Worm (Caenorhabditis elegans): ENCODE results near the gene nhr-239.

The nhr-239 gene

ce11 chrIII:2576360-2577259 is 15.1 kb downstream of the nhr-239 start (continued):
- TF ChIP-seq lin-13 (GFP tag; optimal IDR thresholded peaks at IDR 0.05) = peak; percentile 73
- TF ChIP-seq nhr-25 (tag; optimal IDR thresholded peaks at IDR 0.05) = no peak

- TF ChIP-seq ztf-4 (tag; optimal IDR thresholded peaks at IDR 0.05) (no peak), unc-62 (GFP tag; optimal IDR thresholded peaks at IDR 0.05) (no peak), lin-11 (tag; optimal IDR thresholded peaks at IDR 0.05) (no peak), dmd-4 (tag; optimal IDR thresholded peaks at IDR 0.05) (no peak), mdl-1 (tag; optimal IDR thresholded peaks at IDR 0.05) (no peak), lin-39 (tag; optimal IDR thresholded peaks at IDR 0.05) (no peak), nhr-6 (tag; optimal IDR thresholded peaks at IDR 0.05) (no peak), ama-1 (optimal IDR thresholded peaks at IDR 0.05) (no peak), sma-9 (GFP tag; optimal IDR thresholded peaks at IDR 0.05) (no peak), sma-9 (tag; optimal IDR thresholded peaks at IDR 0.05) (no peak), nhr-23 (tag; optimal IDR thresholded peaks at IDR 0.05) (no peak), nhr-237 (tag; optimal IDR thresholded peaks at IDR 0.05) (no peak), zag-1 (tag; optimal IDR thresholded peaks at IDR 0.05) (no peak), sem-4 (tag; optimal IDR thresholded peaks at IDR 0.05) (no peak), ceh-82 (tag; optimal IDR thresholded peaks at IDR 0.05) (no peak), lsy-2 (tag; optimal IDR thresholded peaks at IDR 0.05) (no peak), aly-2 (tag; optimal IDR thresholded peaks at IDR 0.05) (no peak)
These were observed 16.5 kb downstream of the nhr-239 start for ce11 chrIII:2577982-2578381.

DNA sequence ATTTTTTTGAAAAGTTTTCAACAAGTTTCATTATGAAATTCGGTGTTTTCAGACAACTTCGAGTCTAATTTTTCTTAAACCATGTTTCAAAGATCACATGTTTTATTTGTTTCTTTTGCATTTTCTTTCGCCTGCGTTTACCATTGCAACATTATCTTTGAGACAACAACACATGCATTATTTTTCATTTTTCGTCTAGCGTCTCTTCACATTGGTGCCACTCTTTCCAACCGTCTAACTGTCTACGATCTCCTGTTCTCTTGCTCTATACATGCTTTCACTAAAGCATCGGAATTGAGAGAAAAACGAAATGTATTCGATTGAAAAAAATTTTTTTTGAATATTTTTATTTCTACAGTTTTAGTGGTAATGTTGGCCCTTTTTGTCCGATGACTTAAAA is 17.1 kb downstream of the nhr-239 start:
- TF ChIP-seq ztf-11 (tag; optimal IDR thresholded peaks at IDR 0.05) = no peak
- peak; percentile 17 to 29 for TF ChIP-seq mdl-1 (tag; optimal IDR thresholded peaks at IDR 0.05)
- no peak for TF ChIP-seq nhr-6 (tag; optimal IDR thresholded peaks at IDR 0.05)
- peak; percentile 53 for TF ChIP-seq gmeb-1 (tag; optimal IDR thresholded peaks at IDR 0.05)
- TF ChIP-seq sma-9 (GFP tag; optimal IDR thresholded peaks at IDR 0.05) = peak; percentile 76
- no peak for TF ChIP-seq sma-9 (tag; optimal IDR thresholded peaks at IDR 0.05)
- TF ChIP-seq ceh-16 (tag; optimal IDR thresholded peaks at IDR 0.05) = no peak
- peak; percentile 84 for TF ChIP-seq unc-55 (GFP tag; optimal IDR thresholded peaks at IDR 0.05)
- TF ChIP-seq zag-1 (tag; optimal IDR thresholded peaks at IDR 0.05) = no peak
- no peak for TF ChIP-seq nhr-10 (tag; optimal IDR thresholded peaks at IDR 0.05)
- TF ChIP-seq lin-11 (tag; optimal IDR thresholded peaks at IDR 0.05) = no peak
- TF ChIP-seq egl-27 (tag; optimal IDR thresholded peaks at IDR 0.05) = no peak
- no peak for TF ChIP-seq elt-1 (tag; optimal IDR thresholded peaks at IDR 0.05)
- TF ChIP-seq mab-5 (tag; optimal IDR thresholded peaks at IDR 0.05) = peak; percentile 21
- no peak for TF ChIP-seq aly-2 (tag; optimal IDR thresholded peaks at IDR 0.05)
- TF ChIP-seq nhr-77 (tag; optimal IDR thresholded peaks at IDR 0.05) = no peak
- TF ChIP-seq nhr-25 (tag; optimal IDR thresholded peaks at IDR 0.05) = peak; percentile 28
- no peak for TF ChIP-seq peb-1 (tag; optimal IDR thresholded peaks at IDR 0.05)
- peak; percentile 5 for TF ChIP-seq nhr-21 (tag; optimal IDR thresholded peaks at IDR 0.05)
- TF ChIP-seq ZK546.5 (tag; optimal IDR thresholded peaks at IDR 0.05) = no peak
- no peak for TF ChIP-seq ceh-82 (tag; optimal IDR thresholded peaks at IDR 0.05)
- no peak for TF ChIP-seq nhr-12 (tag; optimal IDR thresholded peaks at IDR 0.05)
- TF ChIP-seq unc-39 (tag; optimal IDR thresholded peaks at IDR 0.05) = no peak
- peak; percentile 71 for TF ChIP-seq blmp-1 (tag; optimal IDR thresholded peaks at IDR 0.05; ENCODE audit: insufficient read depth)
- TF ChIP-seq fos-1 (tag; optimal IDR thresholded peaks at IDR 0.05) = peak; percentile 52
- TF ChIP-seq unc-62 (GFP tag; optimal IDR thresholded peaks at IDR 0.05) = no peak
- TF ChIP-seq skn-1 (tag; optimal IDR thresholded peaks at IDR 0.05) = no peak
- TF ChIP-seq sem-4 (tag; optimal IDR thresholded peaks at IDR 0.05) = no peak
- TF ChIP-seq ztf-1 (GFP tag; conservative IDR thresholded peaks at IDR 0.05) = no peak
- TF ChIP-seq mbf-1 (tag; optimal IDR thresholded peaks at IDR 0.05) = no peak
- TF ChIP-seq alr-1 (tag; optimal IDR thresholded peaks at IDR 0.05) = no peak
- peak; percentile 59 for TF ChIP-seq lin-13 (GFP tag; optimal IDR thresholded peaks at IDR 0.05)
- no peak for TF ChIP-seq lin-39 (tag; optimal IDR thresholded peaks at IDR 0.05)
- TF ChIP-seq ama-1 (optimal IDR thresholded peaks at IDR 0.05) = no peak
- peak; percentile 68 for TF ChIP-seq crh-2 (tag; optimal IDR thresholded peaks at IDR 0.05)
- TF ChIP-seq Y55F3AM.14 (GFP tag; optimal IDR thresholded peaks at IDR 0.05) = no peak
- TF ChIP-seq nhr-11 (tag; optimal IDR thresholded peaks at IDR 0.05) = no peak
- no peak for TF ChIP-seq ztf-4 (tag; optimal IDR thresholded peaks at IDR 0.05)
- TF ChIP-seq snpc-4 (tag; optimal IDR thresholded peaks at IDR 0.05) = no peak
- peak; percentile 90 for TF ChIP-seq C34F6.9 (tag; optimal IDR thresholded peaks at IDR 0.05)
- TF ChIP-seq nhr-23 (tag; optimal IDR thresholded peaks at IDR 0.05) = no peak
- TF ChIP-seq sma-3 (GFP tag; optimal IDR thresholded peaks at IDR 0.05) = peak; percentile 3
- peak; percentile 49 for TF ChIP-seq F13H6.1 (tag; optimal IDR thresholded peaks at IDR 0.05)
- TF ChIP-seq R02D3.7 (tag; optimal IDR thresholded peaks at IDR 0.05) = no peak
- peak; percentile 39 for TF ChIP-seq nhr-129 (tag; optimal IDR thresholded peaks at IDR 0.05)

Data from whole organism, L2 larva.